Fruit fly (Drosophila melanogaster): ENCODE measurements around the gene mex1.

The mex1 gene

DNA sequence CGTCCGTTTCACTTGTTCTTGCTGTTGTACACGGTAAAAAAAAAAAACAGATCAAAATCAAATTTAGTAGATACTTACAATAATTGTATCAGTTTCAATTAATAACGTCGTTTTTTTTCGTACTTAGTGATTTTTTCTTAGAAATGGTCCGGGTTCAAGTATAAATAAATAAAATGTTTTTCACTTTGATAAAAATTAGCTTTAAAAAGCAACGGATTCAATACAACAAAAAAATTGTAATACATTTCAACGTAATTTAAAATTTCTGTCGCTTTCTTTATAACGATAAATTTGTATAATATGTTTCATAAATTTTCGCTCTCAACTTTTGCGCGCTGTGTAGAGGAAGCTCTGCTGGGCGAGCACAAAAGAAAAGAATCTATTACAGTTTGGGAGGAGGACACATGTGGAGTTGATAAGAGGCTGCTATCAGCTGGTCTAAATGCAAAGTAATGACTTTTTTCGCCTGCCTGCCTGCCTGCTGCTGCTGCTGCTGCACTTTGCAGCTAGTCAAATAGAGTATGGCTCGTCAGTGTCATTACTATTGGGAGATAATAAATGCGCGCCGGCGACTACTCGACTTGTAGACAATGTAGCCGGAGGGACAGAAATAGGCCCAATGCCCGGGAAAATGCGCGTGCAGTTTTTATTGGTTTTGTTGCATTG lies 18.7 kb upstream of the mex1 start (continued):
- TF ChIP-seq sug (tag; optimal IDR thresholded peaks at IDR 0.05) = no peak
- TF ChIP-seq abd-A (tag; optimal IDR thresholded peaks at IDR 0.05) = no peak
- TF ChIP-seq CG13624 (GFP tag; optimal IDR thresholded peaks at IDR 0.05) = peak; percentile 24
- TF ChIP-seq CG1603 (tag; optimal IDR thresholded peaks at IDR 0.05) = no peak
- TF ChIP-seq Dip3 (GFP tag; optimal IDR thresholded peaks at IDR 0.05) = peak; percentile 35
- TF ChIP-seq Aef1 (GFP tag; IDR thresholded peaks at IDR 0.05) = 0 out of 3 replicates have a peak, but pooled peaks have one; percentile 10
- peak in 1 of 3 experiments; percentile 76 for TF ChIP-seq lola (GFP tag; optimal IDR thresholded peaks at IDR 0.05)
- peak; percentile 28 for TF ChIP-seq CG10147 (GFP tag; optimal IDR thresholded peaks at IDR 0.05)
- TF ChIP-seq CG31388 (GFP tag; optimal IDR thresholded peaks at IDR 0.05) = no peak
- peak; percentile 89 for TF ChIP-seq gem (tag; optimal IDR thresholded peaks at IDR 0.05)
- TF ChIP-seq HHEX (GFP tag; optimal IDR thresholded peaks at IDR 0.05) = peak; percentile 63
- no peak for TF ChIP-seq vfl (GFP tag; optimal IDR thresholded peaks at IDR 0.05)
- TF ChIP-seq CG6654 (GFP tag; optimal IDR thresholded peaks at IDR 0.05) = peak; percentile 19
- peak in 1 of 2 experiments; percentile 23 for TF ChIP-seq crp (GFP tag; optimal IDR thresholded peaks at IDR 0.05)
- no peak for TF ChIP-seq CG1792 (GFP tag; optimal IDR thresholded peaks at IDR 0.05)
- peak; percentile 42 for TF ChIP-seq Med (GFP tag)
- TF ChIP-seq ro (GFP tag; IDR thresholded peaks at IDR 0.05) = no peak
- TF ChIP-seq CG11560 (tag; IDR thresholded peaks at IDR 0.05) = no peak
- no peak for TF ChIP-seq Neu2 (GFP tag; optimal IDR thresholded peaks at IDR 0.05; ENCODE audit: borderline replicate concordance)
- no peak for TF ChIP-seq CG3726 (GFP tag; IDR thresholded peaks at IDR 0.05)
- peak; percentile 57 for TF ChIP-seq cato (GFP tag; optimal IDR thresholded peaks at IDR 0.05; ENCODE audit: borderline replicate concordance)
- peak; percentile 39 for TF ChIP-seq bab2 (GFP tag; optimal IDR thresholded peaks at IDR 0.05)
- no peak for TF ChIP-seq CG16813 (GFP tag; IDR thresholded peaks at IDR 0.05; ENCODE audit: partially characterized antibody)
- TF ChIP-seq ci (GFP tag; IDR thresholded peaks at IDR 0.05) = no peak
- peak; percentile 56 for TF ChIP-seq Drgx (GFP tag; IDR thresholded peaks at IDR 0.05)
- TF ChIP-seq crc (GFP tag; optimal IDR thresholded peaks at IDR 0.05) = peak; percentile 8
- no peak for TF ChIP-seq Ets65A (GFP tag)
- TF ChIP-seq CG18599 (GFP tag; optimal IDR thresholded peaks at IDR 0.05) = peak; percentile 58
- TF ChIP-seq wdn (GFP tag; IDR thresholded peaks at IDR 0.05) = no peak
- TF ChIP-seq CG12104 (GFP tag; optimal IDR thresholded peaks at IDR 0.05) = peak; percentile 58
- TF ChIP-seq trh (GFP tag; optimal IDR thresholded peaks at IDR 0.05) = peak; percentile 63
- TF ChIP-seq CG8765 (GFP tag; IDR thresholded peaks at IDR 0.05) = no peak
- TF ChIP-seq CG4820 (GFP tag; optimal IDR thresholded peaks at IDR 0.05) = peak; percentile 63
- peak; percentile 75 for TF ChIP-seq Asciz (GFP tag; optimal IDR thresholded peaks at IDR 0.05)
- TF ChIP-seq seq (GFP tag; IDR thresholded peaks at IDR 0.05) = peak; percentile 62
- TF ChIP-seq Dref (GFP tag; IDR thresholded peaks at IDR 0.05) = no peak
- TF ChIP-seq fd96Cb (tag; optimal IDR thresholded peaks at IDR 0.05) = peak; percentile 72
- peak; percentile 11 for TF ChIP-seq CG8944 (GFP tag; optimal IDR thresholded peaks at IDR 0.05)
- no peak for TF ChIP-seq insv (GFP tag; optimal IDR thresholded peaks at IDR 0.05)
- peak; percentile 75 for TF ChIP-seq unpg (GFP tag; optimal IDR thresholded peaks at IDR 0.05)
- no peak for TF ChIP-seq CG8290 (GFP tag; optimal IDR thresholded peaks at IDR 0.05)
- TF ChIP-seq CG8290 (tag; optimal IDR thresholded peaks at IDR 0.05) = no peak
- no peak for TF ChIP-seq CG4328 (GFP tag; optimal IDR thresholded peaks at IDR 0.05)
- TF ChIP-seq Hr78 (GFP tag; optimal IDR thresholded peaks at IDR 0.05) = peak in 1 of 2 experiments; percentile 35
- TF ChIP-seq scrt (GFP tag; optimal IDR thresholded peaks at IDR 0.05) = peak; percentile 49
- no peak for TF ChIP-seq ftz-f1 (GFP tag; optimal IDR thresholded peaks at IDR 0.05)
- TF ChIP-seq sisA (GFP tag; IDR thresholded peaks at IDR 0.05) = no peak; the same call in none of the 2 replicates
- no peak for TF ChIP-seq CG10543 (GFP tag; optimal IDR thresholded peaks at IDR 0.05)
- no peak for TF ChIP-seq psq (GFP tag; optimal IDR thresholded peaks at IDR 0.05)
- TF ChIP-seq cwo (GFP tag; optimal IDR thresholded peaks at IDR 0.05) = peak; percentile 63

Data from whole organism, embryonic.